Worm (Caenorhabditis elegans): ENCODE results near the gene ctsa-4.1.
A peak's percentile ranks its signal among the peaks of the same experiment; 100 is the strongest.

The ctsa-4.1 gene

DNA sequence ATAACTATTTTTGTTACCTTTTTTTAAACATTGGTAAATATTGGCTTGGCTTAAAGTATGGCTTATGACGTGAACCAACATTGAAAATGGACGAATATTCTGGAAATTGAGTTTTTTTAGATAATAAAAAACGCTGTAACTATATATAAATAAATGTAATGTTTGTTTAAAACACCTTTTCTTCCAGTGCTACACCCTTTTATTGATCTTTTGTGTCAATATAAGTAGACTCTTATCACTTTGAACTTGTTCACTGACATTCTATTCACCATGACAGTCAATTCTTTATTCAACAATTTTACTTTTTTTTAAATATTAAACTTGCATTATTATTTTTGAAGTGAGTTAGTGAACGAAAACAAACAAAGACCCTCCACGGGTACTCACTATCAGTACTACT, 36.4 kb downstream of the ctsa-4.1 start, which contains the start of gene T25D10.1:
Gene T25D10.1, plus strand, starts transcription at position 169 of the 400 bp plus-strand sequence.
- TF ChIP-seq elt-2 (tag; optimal IDR thresholded peaks at IDR 0.05) (peak; percentile 46), pha-4 (tag; optimal IDR thresholded peaks at IDR 0.05) (peak; percentile 61), ceh-28 (tag; optimal IDR thresholded peaks at IDR 0.05) (no peak), nfya-1 (tag; optimal IDR thresholded peaks at IDR 0.05; ENCODE audit: insufficient read depth) (no peak), aly-2 (tag; optimal IDR thresholded peaks at IDR 0.05) (no peak)

DNA sequence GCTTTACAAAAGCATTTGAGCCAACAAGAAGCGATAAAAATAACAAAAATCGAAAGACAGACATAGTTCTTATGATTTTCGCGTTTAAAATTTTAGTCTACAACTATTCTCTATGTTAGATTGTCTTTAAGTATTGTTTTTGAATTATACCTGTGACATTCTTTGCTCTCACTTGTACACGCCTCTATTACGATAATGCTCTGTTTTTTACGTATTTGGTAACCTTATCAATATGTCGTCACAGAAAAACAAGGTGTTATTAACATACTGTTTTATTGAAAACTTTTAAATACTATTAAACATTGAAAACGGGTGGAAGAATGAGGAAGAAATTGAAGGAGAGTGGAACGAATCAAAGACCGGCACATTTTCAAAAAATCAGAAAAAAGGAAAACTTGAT, 40.5 kb downstream of the ctsa-4.1 start, which contains the start of gene spp-11:
Gene spp-11, minus strand, starts transcription at position 101 of the 400 bp plus-strand sequence.
- TF ChIP-seq ama-1 (optimal IDR thresholded peaks at IDR 0.05), result no peak
- TF ChIP-seq nhr-77 (tag; optimal IDR thresholded peaks at IDR 0.05), result no peak
- no peak for TF ChIP-seq pha-4 (tag; optimal IDR thresholded peaks at IDR 0.05)
- no peak for TF ChIP-seq aly-2 (tag; optimal IDR thresholded peaks at IDR 0.05)
- no peak for TF ChIP-seq nhr-12 (tag; optimal IDR thresholded peaks at IDR 0.05)
- no peak for TF ChIP-seq lsy-12 (tag; optimal IDR thresholded peaks at IDR 0.05)
- no peak for TF ChIP-seq pqm-1 (tag; optimal IDR thresholded peaks at IDR 0.05)
- no peak for TF ChIP-seq nhr-237 (tag; optimal IDR thresholded peaks at IDR 0.05)
- no peak for TF ChIP-seq fos-1 (tag; optimal IDR thresholded peaks at IDR 0.05)
- TF ChIP-seq ztf-4 (tag; optimal IDR thresholded peaks at IDR 0.05), result no peak
- no peak for TF ChIP-seq ceh-9 (tag; optimal IDR thresholded peaks at IDR 0.05)
- TF ChIP-seq tbx-2 (tag; optimal IDR thresholded peaks at IDR 0.05), result no peak
- TF ChIP-seq ztf-11 (tag; optimal IDR thresholded peaks at IDR 0.05), result no peak
- no peak for TF ChIP-seq mml-1 (tag; optimal IDR thresholded peaks at IDR 0.05)
- TF ChIP-seq lin-15B (tag; optimal IDR thresholded peaks at IDR 0.05), result no peak
- TF ChIP-seq R02D3.7 (tag; optimal IDR thresholded peaks at IDR 0.05), result no peak
- no peak for TF ChIP-seq nfya-1 (tag; optimal IDR thresholded peaks at IDR 0.05; ENCODE audit: insufficient read depth)

DNA sequence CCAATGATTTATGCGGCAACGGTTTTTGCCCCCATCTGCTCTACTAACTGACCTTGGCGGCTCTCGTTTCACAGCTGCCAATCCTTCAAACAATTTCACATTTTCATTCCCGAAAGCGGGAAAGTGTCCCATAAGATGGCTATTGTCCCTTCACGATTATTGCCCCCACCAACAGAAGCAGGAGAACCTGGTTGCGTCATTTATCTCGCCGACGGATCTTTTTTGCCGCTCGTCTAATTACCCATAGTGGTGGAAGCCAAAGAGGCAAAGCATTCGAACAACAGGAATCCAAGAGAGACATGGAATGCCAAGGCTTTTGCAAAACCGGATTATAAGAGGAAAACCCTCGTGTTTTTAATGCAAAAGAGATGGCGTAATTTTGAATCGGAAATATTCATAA, 42.3 kb downstream of the ctsa-4.1 start:
- TF ChIP-seq elt-1 (tag; optimal IDR thresholded peaks at IDR 0.05), result no peak
- peak; percentile 24 for TF ChIP-seq ama-1 (optimal IDR thresholded peaks at IDR 0.05)
- TF ChIP-seq nhr-25 (tag; optimal IDR thresholded peaks at IDR 0.05), result peak; percentile 37
- TF ChIP-seq nhr-23 (tag; optimal IDR thresholded peaks at IDR 0.05), result no peak
- TF ChIP-seq tbx-2 (tag; optimal IDR thresholded peaks at IDR 0.05), result no peak

DNA sequence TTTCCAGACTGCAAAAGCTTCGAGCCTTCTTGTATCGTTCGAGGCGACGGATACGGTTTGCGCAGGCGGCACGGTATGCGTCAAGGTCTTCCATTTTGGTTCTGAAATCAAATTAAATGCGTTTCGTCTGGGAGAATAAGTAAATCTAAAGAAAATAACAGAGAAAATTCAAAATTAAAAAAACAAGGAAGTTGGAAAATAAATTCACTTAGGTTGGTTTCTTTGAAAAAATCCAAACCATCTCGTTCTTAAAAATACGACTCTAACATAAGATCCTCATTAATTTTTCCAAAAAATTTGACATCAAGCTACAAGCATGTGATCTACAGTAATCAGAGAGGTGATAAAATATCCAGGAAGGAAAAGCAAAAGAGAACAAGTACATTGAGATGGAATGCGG, 43.4 kb downstream of the ctsa-4.1 start, which contains the start of gene T25D10.4:
Gene T25D10.4, minus strand, starts transcription at position 101 of the 400 bp plus-strand sequence.
- TF ChIP-seq skn-1 (tag; optimal IDR thresholded peaks at IDR 0.05) (no peak), ceh-16 (tag; optimal IDR thresholded peaks at IDR 0.05) (no peak), pqm-1 (tag; optimal IDR thresholded peaks at IDR 0.05) (no peak)

DNA sequence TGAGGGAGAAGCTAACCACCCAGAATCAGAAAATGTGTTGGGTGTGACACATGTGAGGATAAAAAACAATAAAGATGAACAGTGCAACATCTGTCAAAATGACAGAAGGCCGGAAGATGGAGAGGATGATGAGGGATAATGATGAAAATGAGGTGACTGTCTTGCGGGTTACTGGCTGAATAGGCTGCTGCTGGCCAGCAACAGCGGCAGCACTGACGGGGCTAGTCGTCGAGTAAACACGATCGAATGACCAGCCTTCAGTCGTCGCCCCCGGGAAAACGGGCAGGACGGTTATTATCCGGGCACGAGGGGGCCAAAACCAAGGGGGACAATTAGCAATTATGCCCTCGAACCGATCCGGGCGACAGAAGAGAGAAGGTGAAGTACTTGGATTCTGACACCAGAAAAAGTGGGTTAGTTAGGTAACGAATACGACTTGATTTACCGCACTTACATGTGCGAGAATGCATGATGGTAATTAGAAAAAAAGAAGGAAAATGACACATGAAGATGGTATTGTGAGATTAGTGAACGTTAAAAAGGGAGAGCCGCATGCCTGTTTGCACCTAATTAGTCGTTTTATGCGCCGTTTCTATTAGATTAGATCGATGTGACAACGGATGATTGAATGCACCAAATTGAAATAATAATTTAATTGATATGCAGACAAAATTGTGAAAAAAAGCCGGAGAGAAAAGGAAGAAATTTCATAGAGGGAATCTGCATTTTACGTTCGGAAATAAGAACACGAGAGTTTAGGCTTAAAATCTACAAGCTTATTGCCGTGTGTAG, 45.1 kb downstream of the ctsa-4.1 start:
- TF ChIP-seq nhr-11 (tag; optimal IDR thresholded peaks at IDR 0.05) (no peak), snpc-4 (tag; optimal IDR thresholded peaks at IDR 0.05) (no peak)

DNA sequence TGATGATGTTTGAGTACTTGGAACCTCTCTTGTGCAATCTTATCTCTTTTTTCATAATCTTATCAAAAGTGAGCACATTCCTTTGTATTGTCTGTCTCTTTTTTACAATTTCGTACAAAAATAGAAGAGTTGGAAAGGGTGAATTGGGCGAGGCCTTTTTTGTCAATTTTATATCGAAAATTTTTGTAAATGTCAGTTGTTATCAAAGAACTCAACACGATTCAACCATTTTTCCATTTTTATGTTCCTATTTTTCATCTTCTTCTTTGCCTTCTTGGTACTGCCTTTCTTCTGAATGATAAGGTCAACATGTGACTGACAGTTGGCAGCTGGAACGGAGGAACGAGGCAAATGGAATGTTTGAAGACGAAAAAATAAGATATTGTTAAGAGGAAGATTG, 47.0 kb downstream of the ctsa-4.1 start:
- TF ChIP-seq pha-4 (tag; optimal IDR thresholded peaks at IDR 0.05) (peak; percentile 29), jun-1 (tag; optimal IDR thresholded peaks at IDR 0.05) (peak; percentile 49), ama-1 (optimal IDR thresholded peaks at IDR 0.05) (no peak), elt-2 (tag; optimal IDR thresholded peaks at IDR 0.05) (peak; percentile 98), zag-1 (tag; optimal IDR thresholded peaks at IDR 0.05) (no peak), pqm-1 (tag; optimal IDR thresholded peaks at IDR 0.05) (peak; percentile 70)

DNA sequence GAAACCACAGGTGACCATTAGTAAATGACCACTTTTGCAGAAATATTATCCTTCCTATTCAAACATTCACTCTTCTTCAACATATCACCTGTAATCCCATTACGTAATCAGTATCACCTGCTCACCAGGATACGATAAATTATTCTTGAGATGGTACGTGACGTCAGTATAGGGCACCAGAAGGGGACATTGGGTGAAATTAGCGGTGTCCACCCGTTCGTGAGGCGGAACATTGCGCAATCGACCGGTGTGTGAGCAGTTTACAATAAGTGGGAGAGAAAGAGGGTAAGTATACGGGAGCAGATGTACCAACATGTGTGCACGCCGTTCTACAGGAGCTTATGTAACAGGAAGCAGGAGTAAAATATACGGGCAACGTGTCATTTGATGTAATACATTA, 51.2 kb downstream of the ctsa-4.1 start:
- no peak for TF ChIP-seq hmg-11 (tag; optimal IDR thresholded peaks at IDR 0.05)
- no peak for TF ChIP-seq nhr-76 (tag; optimal IDR thresholded peaks at IDR 0.05)
- no peak for TF ChIP-seq elt-2 (tag; optimal IDR thresholded peaks at IDR 0.05)
- no peak for TF ChIP-seq nhr-11 (tag; optimal IDR thresholded peaks at IDR 0.05)

All from whole organism, L3 larva.